Worm (Caenorhabditis elegans) whole organism, young adult: ENCODE measurements around the gene W09B6.4.
A peak's percentile ranks its signal among the peaks of the same experiment; 100 is the strongest.

ENCODE experiments used
- B0261.1 ChIP-seq: sonication (generic microtip); optimal IDR thresholded peaks from 2 replicates; lab custom pipeline; 2016; ENCODE audit warnings: mild to moderate bottlenecking, missing genetic modification characterization, moderate library complexity, missing compliant biosample characterization
- D2030.7 ChIP-seq: fragments of 200-800 bp; sonication (Bioruptor generic); IDR thresholded peaks from 2 replicates; pipeline ENCODE4 v1.3.6; 2022; ENCODE audit warnings: missing genetic modification reagents, missing genetic modification characterization, missing compliant biosample characterization
- F22D6.2 ChIP-seq: sonication (generic microtip); optimal IDR thresholded peaks from 2 replicates; lab custom pipeline; 2016; ENCODE audit warnings: mild to moderate bottlenecking, missing genetic modification characterization, missing compliant biosample characterization
- F52B5.7 ChIP-seq: sonication (generic microtip); optimal IDR thresholded peaks from 2 replicates; lab custom pipeline; 2016; ENCODE audit warnings: mild to moderate bottlenecking, missing genetic modification characterization, missing compliant biosample characterization
- F55B11.4 ChIP-seq: sonication (generic microtip); optimal IDR thresholded peaks from 2 replicates; lab custom pipeline; 2016; ENCODE audit warnings: missing compliant biosample characterization, missing genetic modification characterization, borderline replicate concordance; ENCODE audit not compliant: insufficient read depth
- F57A8.1 ChIP-seq: fragments of 200-800 bp; sonication (Bioruptor generic); optimal IDR thresholded peaks from 2 replicates; lab custom pipeline; 2018; ENCODE audit warnings: mild to moderate bottlenecking, missing genetic modification characterization, moderate library complexity, missing compliant biosample characterization
- F57C9.4 ChIP-seq: sonication (generic microtip); optimal IDR thresholded peaks from 2 replicates; lab custom pipeline; 2017; ENCODE audit warnings: mild to moderate bottlenecking, missing genetic modification characterization, missing compliant biosample characterization
- T07F8.4 ChIP-seq: sonication (generic microtip); optimal IDR thresholded peaks from 2 replicates; lab custom pipeline; 2016; ENCODE audit warnings: mild to moderate bottlenecking, missing genetic modification characterization, moderate library complexity, missing compliant biosample characterization
- T26A5.8 ChIP-seq: sonication (generic microtip); optimal IDR thresholded peaks from 2 replicates; lab custom pipeline; 2016; ENCODE audit warnings: missing genetic modification characterization, missing compliant biosample characterization
- Y53F4B.3 ChIP-seq: fragments of 200-800 bp; sonication (Bioruptor generic); IDR thresholded peaks from 2 replicates; pipeline ENCODE4 v1.3.6; 2022; ENCODE audit warnings: missing genetic modification reagents, missing genetic modification characterization, missing compliant biosample characterization
- attf-5 ChIP-seq: fragments of 200-800 bp; sonication (Bioruptor generic); optimal IDR thresholded peaks from 2 replicates; lab custom pipeline; 2018; ENCODE audit warnings: mild to moderate bottlenecking, missing genetic modification characterization, missing compliant biosample characterization
- bed-1 ChIP-seq: fragments of 200-800 bp; sonication (Bioruptor generic); IDR thresholded peaks from 2 replicates; pipeline ENCODE4 v1.3.6; 2022; ENCODE audit warnings: missing genetic modification reagents, missing genetic modification characterization, missing compliant biosample characterization
- cebp-1 ChIP-seq, 2 experiments: fragments of 200-800 bp in 1 of 2; sonication (Bioruptor generic) in 1 of 2; sonication (generic microtip) in 1 of 2; IDR thresholded peaks in 1 of 2; optimal IDR thresholded peaks in 1 of 2; 2 replicates each; pipeline versions ENCODE4 v1.3.6 to Lab custom; 2017 to 2022; ENCODE audit warnings: missing compliant biosample characterization in 2 of 2, missing genetic modification characterization in 2 of 2, mild to moderate bottlenecking in 1 of 2, missing genetic modification reagents in 1 of 2, moderate library complexity in 1 of 2
- ceh-27 ChIP-seq: fragments of 200-800 bp; sonication (Bioruptor generic); optimal IDR thresholded peaks from 2 replicates; lab custom pipeline; 2018; ENCODE audit warnings: mild to moderate bottlenecking, missing genetic modification characterization, moderate library complexity, missing compliant biosample characterization
- egl-44 ChIP-seq: fragments of 200-800 bp; sonication (Bioruptor generic); IDR thresholded peaks from 2 replicates; pipeline ENCODE4 v1.3.6; 2022; ENCODE audit warnings: missing genetic modification reagents, missing genetic modification characterization, missing compliant biosample characterization
- hmg-1.2 ChIP-seq: fragments of 200-800 bp; sonication (Bioruptor generic); IDR thresholded peaks from 2 replicates; pipeline ENCODE4 v1.3.6; 2022; ENCODE audit warnings: missing genetic modification reagents, missing genetic modification characterization, missing compliant biosample characterization
- hsf-1 ChIP-seq: fragments of 200-800 bp; sonication (Bioruptor generic); IDR thresholded peaks from 2 replicates; pipeline ENCODE4 v1.3.6; 2022; ENCODE audit warnings: missing genetic modification reagents, missing genetic modification characterization, missing compliant biosample characterization
- lsl-1 ChIP-seq: fragments of 200-800 bp; sonication (Bioruptor generic); optimal IDR thresholded peaks from 2 replicates; lab custom pipeline; 2018; ENCODE audit warnings: mild to moderate bottlenecking, missing genetic modification characterization, moderate library complexity, missing compliant biosample characterization
- madf-3 ChIP-seq: fragments of 200-800 bp; sonication (Bioruptor generic); IDR thresholded peaks from 2 replicates; pipeline ENCODE4 v1.3.6; 2022; ENCODE audit warnings: missing genetic modification reagents, missing genetic modification characterization, missing compliant biosample characterization
- mcd-1 ChIP-seq: fragments of 200-800 bp; sonication (Bioruptor generic); IDR thresholded peaks from 2 replicates; pipeline ENCODE4 v1.3.6; 2022; ENCODE audit warnings: missing genetic modification reagents, missing genetic modification characterization, missing compliant biosample characterization
- mel-28 ChIP-seq: sonication (generic microtip); optimal IDR thresholded peaks from 2 replicates; lab custom pipeline; 2016; ENCODE audit warnings: borderline replicate concordance, mild to moderate bottlenecking, missing genetic modification characterization, missing compliant biosample characterization
- nfyb-1 ChIP-seq: fragments of 200-800 bp; sonication (Bioruptor generic); IDR thresholded peaks from 2 replicates; pipeline ENCODE4 v1.3.6; 2022; ENCODE audit warnings: missing genetic modification reagents, missing genetic modification characterization, missing compliant biosample characterization
- nhr-179 ChIP-seq: sonication (generic microtip); optimal IDR thresholded peaks from 2 replicates; lab custom pipeline; 2016; ENCODE audit warnings: mild to moderate bottlenecking, missing genetic modification characterization, missing compliant biosample characterization
- pbrm-1 ChIP-seq: fragments of 200-800 bp; sonication (Bioruptor generic); IDR thresholded peaks from 2 replicates; pipeline ENCODE4 v1.3.6; 2022; ENCODE audit warnings: missing genetic modification reagents, missing genetic modification characterization, missing compliant biosample characterization
- rpc-1 ChIP-seq, 2 experiments: fragments of 150-350 bp in 1 of 2; sonication (generic microtip) in 1 of 2; optimal IDR thresholded peaks; 2 replicates each; lab custom pipeline; 2014 to 2018; ENCODE audit warnings: missing biosample characterization in 1 of 2, missing genetic modification characterization in 1 of 2, missing genetic modification reagents in 1 of 2, missing genotype in 1 of 2
- snpc-1.3 ChIP-seq: sonication (generic microtip); optimal IDR thresholded peaks from 2 replicates; lab custom pipeline; 2017; ENCODE audit warnings: missing genetic modification characterization, mild to moderate bottlenecking, missing compliant biosample characterization, antibody characterized with exemption, moderate library complexity, missing genotype, missing genetic modification reagents; ENCODE audit not compliant: insufficient read depth
- sptf-2 ChIP-seq: fragments of 200-800 bp; sonication (Bioruptor generic); optimal IDR thresholded peaks from 2 replicates; lab custom pipeline; 2018; ENCODE audit warnings: mild to moderate bottlenecking, missing genetic modification characterization, missing compliant biosample characterization
- tbp1 ChIP-seq: fragments of 200-800 bp; sonication (Bioruptor generic); optimal IDR thresholded peaks from 2 replicates; lab custom pipeline; 2018; ENCODE audit warnings: mild to moderate bottlenecking, missing genetic modification characterization, missing compliant biosample characterization
- tbx-9 ChIP-seq: sonication (generic microtip); optimal IDR thresholded peaks from 2 replicates; lab custom pipeline; 2016; ENCODE audit warnings: borderline replicate concordance, missing genetic modification characterization, inconsistent platforms, missing compliant biosample characterization
- xnd-1 ChIP-seq: sonication (generic microtip); optimal IDR thresholded peaks from 2 replicates; lab custom pipeline; 2016; ENCODE audit warnings: missing genotype, missing genetic modification reagents, missing genetic modification characterization, missing compliant biosample characterization
- ztf-22 ChIP-seq: fragments of 200-800 bp; sonication (Bioruptor generic); optimal IDR thresholded peaks from 2 replicates; lab custom pipeline; 2018; ENCODE audit warnings: mild to moderate bottlenecking, missing genetic modification characterization, moderate library complexity, missing compliant biosample characterization
- ztf-28 ChIP-seq: fragments of 200-800 bp; sonication (Bioruptor generic); IDR thresholded peaks from 2 replicates; pipeline ENCODE4 v1.3.6; 2022; ENCODE audit warnings: missing genetic modification reagents, missing genetic modification characterization, missing compliant biosample characterization
- ztf-3 ChIP-seq: fragments of 200-800 bp; sonication (Bioruptor generic); optimal IDR thresholded peaks from 2 replicates; lab custom pipeline; 2018; ENCODE audit warnings: mild to moderate bottlenecking, missing genetic modification characterization, missing compliant biosample characterization

The W09B6.4 gene

ce11 chrII:1091706-1092105 is 48.9 kb downstream of the W09B6.4 start, which contains the start of gene snf-3:
TSS of gene snf-3 (plus strand) at chrII:1092006.
- TF ChIP-seq ztf-28 (no peak), snpc-1.3 (no peak), egl-44 (GFP tag; lab: Robert Waterston, UW) (no peak), bed-1 (GFP tag; lab: Robert Waterston, UW) (no peak), xnd-1 (tag; lab: Kevin White, UChicago) (no peak), mel-28 (tag; lab: Kevin White, UChicago) (no peak), mcd-1 (GFP tag; lab: Robert Waterston, UW) (no peak), Y53F4B.3 (GFP tag; lab: Robert Waterston, UW) (no peak), rpc-1 (optimal IDR thresholded peaks at IDR 0.05; lab: Kevin White, UChicago) (no peak), rpc-1 (tag; optimal IDR thresholded peaks at IDR 0.05; lab: Kevin White, UChicago) (no peak), tbx-9 (tag; lab: Kevin White, UChicago) (no peak)

- TF ChIP-seq F52B5.7 (tag; lab: Kevin White, UChicago) (no peak), F57C9.4 (no peak), mcd-1 (GFP tag; lab: Robert Waterston, UW) (no peak)
- TF ChIP-seq, all 124 proteins: peak for 0
Measured at ce11 chrII:1090743-1091142, 49.9 kb downstream of the W09B6.4 start.

ce11 chrII:1088527-1089230 is 52.0 kb downstream of the W09B6.4 start:
- peak; percentile 25 for TF ChIP-seq rpc-1 (optimal IDR thresholded peaks at IDR 0.05; lab: Kevin White, UChicago)
- TF ChIP-seq rpc-1 (tag; optimal IDR thresholded peaks at IDR 0.05; lab: Kevin White, UChicago): peak; percentile 64
- TF ChIP-seq F57A8.1 (GFP tag; lab: Kevin White, UChicago): no peak
- TF ChIP-seq tbp1 (GFP tag; lab: Kevin White, UChicago): peak; percentile 70
- no peak for TF ChIP-seq pbrm-1
- TF ChIP-seq B0261.1 (tag; lab: Kevin White, UChicago): peak; percentile 21

- TF ChIP-seq T26A5.8 (tag; lab: Kevin White, UChicago) (no peak), hmg-1.2 (GFP tag; lab: Robert Waterston, UW) (0 out of 2 replicates have a peak, but pooled peaks have one; percentile 19), ceh-27 (GFP tag; lab: Kevin White, UChicago) (peak; percentile 35)
Measured at ce11 chrII:1086479-1086878, 54.2 kb downstream of the W09B6.4 start.

ce11 chrII:1085546-1085945 is 55.1 kb downstream of the W09B6.4 start:
- TF ChIP-seq nfyb-1: no peak
- no peak for TF ChIP-seq ztf-22 (GFP tag; lab: Kevin White, UChicago)
- peak; percentile 11 for TF ChIP-seq B0261.1 (tag; lab: Kevin White, UChicago)
- no peak for TF ChIP-seq F22D6.2 (tag; lab: Kevin White, UChicago)
- TF ChIP-seq D2030.7 (GFP tag; lab: Robert Waterston, UW): no peak
- TF ChIP-seq tbp1 (GFP tag; lab: Kevin White, UChicago): peak; percentile 67
- TF ChIP-seq madf-3 (GFP tag; lab: Robert Waterston, UW): no peak
- no peak for TF ChIP-seq attf-5 (GFP tag; lab: Kevin White, UChicago)
- no peak for TF ChIP-seq sptf-2 (GFP tag; lab: Kevin White, UChicago)
- no peak for TF ChIP-seq T07F8.4 (tag; lab: Kevin White, UChicago)
- TF ChIP-seq nhr-179 (tag; lab: Kevin White, UChicago): no peak
- no peak for TF ChIP-seq rpc-1 (optimal IDR thresholded peaks at IDR 0.05; lab: Kevin White, UChicago)
- TF ChIP-seq rpc-1 (tag; optimal IDR thresholded peaks at IDR 0.05; lab: Kevin White, UChicago): peak; percentile 59
- no peak for TF ChIP-seq cebp-1 (GFP tag; IDR thresholded peaks at IDR 0.05; lab: Robert Waterston, UW)
- TF ChIP-seq cebp-1 (tag; optimal IDR thresholded peaks at IDR 0.05; lab: Kevin White, UChicago): no peak
- no peak for TF ChIP-seq hsf-1 (GFP tag; lab: Robert Waterston, UW)
- no peak for TF ChIP-seq F55B11.4 (tag; lab: Kevin White, UChicago)
- TF ChIP-seq lsl-1 (GFP tag; lab: Kevin White, UChicago): no peak
- TF ChIP-seq ztf-3 (GFP tag; lab: Kevin White, UChicago): no peak
